Fruit fly (Drosophila melanogaster): ENCODE measurements around the gene CG43784.
"Not testable (repeated sequence)": the region's sequence is repeated elsewhere in the genome, so short reads cannot be mapped to it uniquely, and the experiment has no call there.

CG43784 gene

dm6 chrX:19958242-19958641 lies at the start of gene CG43784:
Gene CG43784 (minus strand): TSS chrX:19958342.
- TF ChIP-seq CG8478, CTCF (optimal IDR thresholded peaks at IDR 0.05): not testable (repeated sequence)

- no peak for TF ChIP-seq CG8478 (optimal IDR thresholded peaks at IDR 0.05)
- TF ChIP-seq CTCF (optimal IDR thresholded peaks at IDR 0.05): no peak
Measured at dm6 chrX:20001996-20002395, 43.9 kb upstream of the CG43784 start, which contains the start of gene lky. Gene lky (minus strand): TSS chrX:20002096.

- TF ChIP-seq CTCF (optimal IDR thresholded peaks at IDR 0.05) (no peak), CG8478 (optimal IDR thresholded peaks at IDR 0.05) (no peak)
Measured at dm6 chrX:19964215-19964614, 6.1 kb upstream of the CG43784 start.

- TF ChIP-seq CG8478 (optimal IDR thresholded peaks at IDR 0.05) (no peak), CTCF (optimal IDR thresholded peaks at IDR 0.05) (no peak)
Measured at dm6 chrX:19960881-19961347, 2.8 kb upstream of the CG43784 start, which contains the start of gene Nep3. Gene Nep3 (plus strand): TSS chrX:19961297.

- TF ChIP-seq CG8478 (optimal IDR thresholded peaks at IDR 0.05) (no peak), CTCF (optimal IDR thresholded peaks at IDR 0.05) (no peak)
Measured at dm6 chrX:19959353-19959969, 1.3 kb upstream of the CG43784 start, which contains the start of gene CG12655. Gene CG12655 (minus strand): TSS chrX:19959403.

dm6 chrX:19953508-19953907 lies 4.6 kb downstream of the CG43784 start, which contains the start of gene CG45494:
Gene CG45494 (minus strand): TSS chrX:19953608.
- TF ChIP-seq CTCF, CG8478 (optimal IDR thresholded peaks at IDR 0.05): not testable (repeated sequence)

- TF ChIP-seq CTCF, CG8478 (optimal IDR thresholded peaks at IDR 0.05): not testable (repeated sequence)
Measured at dm6 chrX:19948773-19949172, 9.4 kb downstream of the CG43784 start, which contains the start of gene CG45493. Gene CG45493 (minus strand): TSS chrX:19948873.

dm6 chrX:19944047-19944446 lies 14.1 kb downstream of the CG43784 start, which contains the start of gene CG45492:
Gene CG45492 (minus strand): TSS chrX:19944147.
- not testable (repeated sequence) for TF ChIP-seq CTCF, CG8478 (optimal IDR thresholded peaks at IDR 0.05)

dm6 chrX:19938894-19939293 lies 19.2 kb downstream of the CG43784 start, which contains the start of gene CG45491:
Gene CG45491 (minus strand): TSS chrX:19938994.
- TF ChIP-seq CG8478, CTCF (optimal IDR thresholded peaks at IDR 0.05): not testable (repeated sequence)

dm6 chrX:19934194-19934593 lies 23.9 kb downstream of the CG43784 start, which contains the start of gene CG45490:
Gene CG45490 (minus strand): TSS chrX:19934294.
- not testable (repeated sequence) for TF ChIP-seq CTCF, CG8478 (optimal IDR thresholded peaks at IDR 0.05)

- TF ChIP-seq CTCF, CG8478 (optimal IDR thresholded peaks at IDR 0.05): not testable (repeated sequence)
Measured at dm6 chrX:19929078-19929477, 29.1 kb downstream of the CG43784 start, which contains the start of gene CG45489. Gene CG45489 (minus strand): TSS chrX:19929178.

dm6 chrX:19920335-19920734 lies 37.8 kb downstream of the CG43784 start, which contains the start of gene CG45488:
Gene CG45488 (minus strand): TSS chrX:19920435.
- TF ChIP-seq CG8478, CTCF (optimal IDR thresholded peaks at IDR 0.05): not testable (repeated sequence)

- not testable (repeated sequence) for TF ChIP-seq CG8478, CTCF (optimal IDR thresholded peaks at IDR 0.05)
Measured at dm6 chrX:19915181-19915580, 43.0 kb downstream of the CG43784 start, which contains the start of gene CG45487. Gene CG45487 (minus strand): TSS chrX:19915281.

dm6 chrX:19910017-19910416 lies 48.1 kb downstream of the CG43784 start, which contains the start of gene CG45486:
Gene CG45486 (minus strand): TSS chrX:19910117.
- not testable (repeated sequence) for TF ChIP-seq CTCF, CG8478 (optimal IDR thresholded peaks at IDR 0.05)

All from S2 (cell line).